Fruit fly (Drosophila melanogaster): ENCODE results near the gene Hmt-1.

The Hmt-1 gene

DNA sequence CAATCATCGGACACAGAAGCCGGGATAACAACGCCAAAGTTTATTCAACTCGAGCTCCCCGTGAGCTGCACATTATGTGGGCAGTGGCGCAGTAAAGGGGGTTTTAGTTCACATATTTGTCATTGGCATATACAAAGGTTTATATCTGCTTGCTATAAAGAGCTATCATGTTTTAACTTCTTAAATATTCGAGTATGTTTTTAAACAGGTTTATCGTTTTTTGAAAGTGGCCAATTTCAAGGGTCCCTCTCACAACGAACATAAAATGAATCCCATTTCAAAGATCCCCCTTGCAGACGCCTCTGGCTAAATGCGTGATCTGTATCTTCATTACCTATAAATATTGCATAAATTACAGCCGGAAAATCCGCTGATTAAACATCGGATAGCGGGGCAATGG is 29.7 kb downstream of the Hmt-1 start (continued):
- TF ChIP-seq ara (GFP tag; IDR thresholded peaks at IDR 0.05) (no peak), ab (GFP tag; optimal IDR thresholded peaks at IDR 0.05) (no peak), pho (GFP tag; optimal IDR thresholded peaks at IDR 0.05) (no peak), pita (GFP tag; optimal IDR thresholded peaks at IDR 0.05) (no peak), Max (GFP tag; optimal IDR thresholded peaks at IDR 0.05) (no peak), stc (GFP tag; IDR thresholded peaks at IDR 0.05) (peak; percentile 35; the same call in 1 of the 2 replicates), CG12659 (GFP tag; optimal IDR thresholded peaks at IDR 0.05) (no peak), dpn (GFP tag; optimal IDR thresholded peaks at IDR 0.05) (peak in 1 of 2 experiments; percentile 32), CG15696 (tag; optimal IDR thresholded peaks at IDR 0.05) (peak; percentile 16), CG11504 (tag; optimal IDR thresholded peaks at IDR 0.05) (no peak), ttk (GFP tag; IDR thresholded peaks at IDR 0.05) (no peak), CG18011 (GFP tag; optimal IDR thresholded peaks at IDR 0.05) (no peak), CG42726 (GFP tag; IDR thresholded peaks at IDR 0.05; ENCODE audit: partially characterized antibody) (no peak), mam (GFP tag; optimal IDR thresholded peaks at IDR 0.05) (peak; percentile 16), Vsx1 (GFP tag; optimal IDR thresholded peaks at IDR 0.05) (no peak), exex (tag; optimal IDR thresholded peaks at IDR 0.05) (no peak), Ptx1 (GFP tag; IDR thresholded peaks at IDR 0.05) (peak; percentile 36; the same call in 1 of the 2 replicates), HLHmδ (GFP tag; optimal IDR thresholded peaks at IDR 0.05) (no peak), Eip74EF (GFP tag; optimal IDR thresholded peaks at IDR 0.05) (peak in 1 of 2 experiments; percentile 3), tgo (GFP tag; IDR thresholded peaks at IDR 0.05) (peak; percentile 35; the same call in 2 of the 3 replicates), CG5180 (GFP tag; optimal IDR thresholded peaks at IDR 0.05) (peak; percentile 20), sisA (GFP tag; IDR thresholded peaks at IDR 0.05) (no peak), NfI (GFP tag; optimal IDR thresholded peaks at IDR 0.05) (peak; percentile 9), Drgx (GFP tag; IDR thresholded peaks at IDR 0.05) (peak; percentile 35; the same call in 1 of the 2 replicates), cato (GFP tag; optimal IDR thresholded peaks at IDR 0.05; ENCODE audit: borderline replicate concordance) (no peak), en (GFP tag; optimal IDR thresholded peaks at IDR 0.05) (no peak), CG7786 (GFP tag; optimal IDR thresholded peaks at IDR 0.05) (no peak), dysf (GFP tag; IDR thresholded peaks at IDR 0.05) (peak; percentile 45; the same call in 1 of the 3 replicates), GATAe (GFP tag; conservative IDR thresholded peaks at IDR 0.05) (no peak), Pdp1 (GFP tag; optimal IDR thresholded peaks at IDR 0.05) (no peak), CoRest (tag; optimal IDR thresholded peaks at IDR 0.05) (peak; percentile 21), Xbp1 (GFP tag; optimal IDR thresholded peaks at IDR 0.05) (peak; percentile 19), Gug (GFP tag; IDR thresholded peaks at IDR 0.05) (0 out of 4 replicates have a peak, but pooled peaks have one; percentile 2), CG15269 (tag; optimal IDR thresholded peaks at IDR 0.05) (peak; percentile 38), esg (GFP tag; conservative IDR thresholded peaks at IDR 0.05) (no peak), sob (GFP tag; IDR thresholded peaks at IDR 0.05) (no peak), CG9817 (tag; optimal IDR thresholded peaks at IDR 0.05) (peak; percentile 13), CG17829 (tag; optimal IDR thresholded peaks at IDR 0.05) (peak; percentile 21), kay (GFP tag; optimal IDR thresholded peaks at IDR 0.05) (no peak), Oli (tag; optimal IDR thresholded peaks at IDR 0.05) (peak; percentile 34), bowl (GFP tag; IDR thresholded peaks at IDR 0.05) (no peak), Nf-YB (GFP tag; optimal IDR thresholded peaks at IDR 0.05) (no peak), CG6175 (GFP tag; IDR thresholded peaks at IDR 0.05) (no peak), ewg (GFP tag; optimal IDR thresholded peaks at IDR 0.05) (no peak), CG2712 (tag; optimal IDR thresholded peaks at IDR 0.05) (peak; percentile 50), gro (GFP tag; optimal IDR thresholded peaks at IDR 0.05) (no peak), nom (GFP tag; optimal IDR thresholded peaks at IDR 0.05) (peak; percentile 59), grn (GFP tag; optimal IDR thresholded peaks at IDR 0.05) (peak; percentile 72), CG9797 (GFP tag; optimal IDR thresholded peaks at IDR 0.05) (no peak), psq (GFP tag; optimal IDR thresholded peaks at IDR 0.05) (no peak)
